Fruit fly (Drosophila melanogaster): ENCODE data around the gene CG17075.

Gene CG17075

dm6 chr2L:252174-252573, 15.1 kb downstream of the CG17075 start, which contains the start of gene Rpp30 (continued):
- no peak for TF ChIP-seq CG14860 (GFP tag; IDR thresholded peaks at IDR 0.05; ENCODE audit: partially characterized antibody)
- no peak for TF ChIP-seq CG17361 (GFP tag; IDR thresholded peaks at IDR 0.05)
- no peak for TF ChIP-seq CG18599 (GFP tag; optimal IDR thresholded peaks at IDR 0.05)
- TF ChIP-seq Bteb2 (GFP tag; optimal IDR thresholded peaks at IDR 0.05) = no peak
- TF ChIP-seq her (GFP tag; optimal IDR thresholded peaks at IDR 0.05) = no peak
- no peak for TF ChIP-seq gcm (GFP tag; optimal IDR thresholded peaks at IDR 0.05)
- no peak for TF ChIP-seq Ada2b (GFP tag; IDR thresholded peaks at IDR 0.05)
- TF ChIP-seq Ets97D (GFP tag; optimal IDR thresholded peaks at IDR 0.05) = peak; percentile 67
- TF ChIP-seq CG2678 (tag; optimal IDR thresholded peaks at IDR 0.05) = no peak
- no peak for TF ChIP-seq lab (GFP tag; optimal IDR thresholded peaks at IDR 0.05)
- TF ChIP-seq Lim3 (GFP tag; IDR thresholded peaks at IDR 0.05) = no peak
- no peak for TF ChIP-seq tna (GFP tag; IDR thresholded peaks at IDR 0.05; ENCODE audit: partially characterized antibody)
- TF ChIP-seq HLH3B (GFP tag; IDR thresholded peaks at IDR 0.05) = no peak; the same call in 1 of the 2 replicates
- no peak for TF ChIP-seq CG16779 (GFP tag; IDR thresholded peaks at IDR 0.05)
- no peak for TF ChIP-seq eyg (GFP tag; optimal IDR thresholded peaks at IDR 0.05)
- no peak for TF ChIP-seq sob (GFP tag; IDR thresholded peaks at IDR 0.05)
- no peak for TF ChIP-seq schlank (tag; optimal IDR thresholded peaks at IDR 0.05)
- no peak for TF ChIP-seq CG2129 (GFP tag; IDR thresholded peaks at IDR 0.05; ENCODE audit: partially characterized antibody)
- TF ChIP-seq CG1647 (GFP tag; optimal IDR thresholded peaks at IDR 0.05) = no peak
- no peak for TF ChIP-seq kay (GFP tag; optimal IDR thresholded peaks at IDR 0.05)
- no peak for TF ChIP-seq gt (GFP tag; IDR thresholded peaks at IDR 0.05)
- TF ChIP-seq Spps (tag; optimal IDR thresholded peaks at IDR 0.05) = no peak
- TF ChIP-seq gem (tag; optimal IDR thresholded peaks at IDR 0.05) = no peak
- no peak for TF ChIP-seq CG3407 (GFP tag; optimal IDR thresholded peaks at IDR 0.05)
- TF ChIP-seq CG13624 (GFP tag; optimal IDR thresholded peaks at IDR 0.05) = no peak
- TF ChIP-seq CG6689 (GFP tag; IDR thresholded peaks at IDR 0.05) = no peak
- TF ChIP-seq CG7928 (GFP tag; optimal IDR thresholded peaks at IDR 0.05) = no peak
- no peak for TF ChIP-seq Vsx1 (GFP tag; optimal IDR thresholded peaks at IDR 0.05)
- TF ChIP-seq ap (GFP tag; IDR thresholded peaks at IDR 0.05) = no peak
- TF ChIP-seq crc (GFP tag; optimal IDR thresholded peaks at IDR 0.05) = no peak
- TF ChIP-seq CG7372 (GFP tag; IDR thresholded peaks at IDR 0.05) = no peak
- TF ChIP-seq vnd (GFP tag; IDR thresholded peaks at IDR 0.05; ENCODE audit: partially characterized antibody) = no peak
- TF ChIP-seq aop (GFP tag; IDR thresholded peaks at IDR 0.05) = no peak
- TF ChIP-seq peb (GFP tag; IDR thresholded peaks at IDR 0.05) = no peak
- TF ChIP-seq chinmo (GFP tag; IDR thresholded peaks at IDR 0.05; ENCODE audit: partially characterized antibody) = no peak
- no peak for TF ChIP-seq HLH54F (GFP tag; optimal IDR thresholded peaks at IDR 0.05)
- TF ChIP-seq CG18262 (tag; optimal IDR thresholded peaks at IDR 0.05) = no peak
- TF ChIP-seq CG15011 (GFP tag; optimal IDR thresholded peaks at IDR 0.05) = no peak
- TF ChIP-seq pita (GFP tag; optimal IDR thresholded peaks at IDR 0.05) = no peak
- TF ChIP-seq Aef1 (GFP tag; IDR thresholded peaks at IDR 0.05) = no peak
- TF ChIP-seq CG11723 (GFP tag; optimal IDR thresholded peaks at IDR 0.05) = no peak
- TF ChIP-seq CG1832 (GFP tag; optimal IDR thresholded peaks at IDR 0.05) = no peak
- no peak for TF ChIP-seq Rfx (GFP tag; IDR thresholded peaks at IDR 0.05)
- no peak for TF ChIP-seq CG33557 (GFP tag; optimal IDR thresholded peaks at IDR 0.05)
- no peak for TF ChIP-seq CG2202 (tag; optimal IDR thresholded peaks at IDR 0.05)
- TF ChIP-seq Med (GFP tag) = peak; percentile 61
- TF ChIP-seq oc (tag; optimal IDR thresholded peaks at IDR 0.05) = no peak
- no peak for TF ChIP-seq sd (tag; optimal IDR thresholded peaks at IDR 0.05)
- TF ChIP-seq CG10543 (GFP tag; optimal IDR thresholded peaks at IDR 0.05) = no peak
- TF ChIP-seq org-1 (GFP tag; optimal IDR thresholded peaks at IDR 0.05) = no peak
- TF ChIP-seq Mes4 (GFP tag; optimal IDR thresholded peaks at IDR 0.05) = no peak
- TF ChIP-seq CG6683 (GFP tag; optimal IDR thresholded peaks at IDR 0.05) = no peak
